Fruit fly (Drosophila melanogaster): ENCODE data around the gene CG4829.

Gene CG4829

DNA sequence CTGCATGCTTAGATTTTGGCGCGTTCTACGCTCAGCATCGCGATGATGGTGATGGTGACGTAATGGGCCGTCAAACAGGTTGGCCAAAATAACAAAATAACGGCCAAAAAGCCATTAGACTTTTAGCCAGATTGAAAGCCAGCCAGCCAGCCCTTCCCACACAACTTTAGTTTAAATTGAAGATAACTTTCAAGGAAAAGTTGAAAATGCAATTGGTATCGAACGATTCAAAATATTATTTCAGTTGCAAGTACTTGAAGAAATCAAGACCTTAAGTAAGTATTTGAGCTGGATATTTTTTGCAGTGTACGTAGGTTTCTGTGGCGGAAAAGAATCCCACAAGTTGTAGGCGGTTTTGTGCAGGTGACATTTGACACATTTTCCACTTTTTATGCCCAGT lies 30.4 kb upstream of the CG4829 start (continued):
- peak; percentile 23 for TF ChIP-seq sd (tag; optimal IDR thresholded peaks at IDR 0.05)
- TF ChIP-seq CG4282 (GFP tag; optimal IDR thresholded peaks at IDR 0.05): no peak
- TF ChIP-seq CG6254 (GFP tag; optimal IDR thresholded peaks at IDR 0.05): no peak
- TF ChIP-seq CG11695 (GFP tag; IDR thresholded peaks at IDR 0.05): 0 out of 3 replicates have a peak, but pooled peaks have one; percentile 10
- TF ChIP-seq sens (GFP tag): peak; percentile 68
- no peak for TF ChIP-seq kni (GFP tag; optimal IDR thresholded peaks at IDR 0.05)
- no peak for TF ChIP-seq CG30431 (GFP tag; optimal IDR thresholded peaks at IDR 0.05)
- TF ChIP-seq h (optimal IDR thresholded peaks at IDR 0.05): no peak
- TF ChIP-seq Dip2 (GFP tag; IDR thresholded peaks at IDR 0.05): no peak
- no peak for TF ChIP-seq Bteb2 (GFP tag; optimal IDR thresholded peaks at IDR 0.05)
- no peak for TF ChIP-seq MBD-R2 (GFP tag; IDR thresholded peaks at IDR 0.05)
- TF ChIP-seq CG15601 (tag; optimal IDR thresholded peaks at IDR 0.05): no peak
- no peak for TF ChIP-seq HmgD (GFP tag; optimal IDR thresholded peaks at IDR 0.05)
- TF ChIP-seq CG32532 (GFP tag; IDR thresholded peaks at IDR 0.05): peak; percentile 44; the same call in 1 of the 2 replicates
- peak; percentile 37 for TF ChIP-seq CG7839 (tag; optimal IDR thresholded peaks at IDR 0.05)
- peak; percentile 50 for TF ChIP-seq CG3847 (GFP tag; IDR thresholded peaks at IDR 0.05)
- TF ChIP-seq Sin3A (optimal IDR thresholded peaks at IDR 0.05): no peak
- TF ChIP-seq Fer2 (tag; optimal IDR thresholded peaks at IDR 0.05): no peak
- TF ChIP-seq MTF-1 (GFP tag; optimal IDR thresholded peaks at IDR 0.05; ENCODE audit: borderline replicate concordance): no peak
- peak; percentile 3 for TF ChIP-seq CG17359 (tag; optimal IDR thresholded peaks at IDR 0.05)
- peak; percentile 43 for TF ChIP-seq CG16863 (GFP tag; optimal IDR thresholded peaks at IDR 0.05)
- TF ChIP-seq trh (GFP tag; optimal IDR thresholded peaks at IDR 0.05): no peak
- peak; percentile 27 for TF ChIP-seq bab2 (GFP tag; optimal IDR thresholded peaks at IDR 0.05)
- peak; percentile 11 to 62 for TF ChIP-seq Pdp1 (GFP tag; optimal IDR thresholded peaks at IDR 0.05)
- peak; percentile 9 for TF ChIP-seq ind (GFP tag; optimal IDR thresholded peaks at IDR 0.05)
- peak; percentile 13 for TF ChIP-seq CG12071 (GFP tag; optimal IDR thresholded peaks at IDR 0.05)
- no peak for TF ChIP-seq Lim3 (GFP tag; IDR thresholded peaks at IDR 0.05)
- peak; percentile 41 for TF ChIP-seq zfh2 (GFP tag; optimal IDR thresholded peaks at IDR 0.05)
- TF ChIP-seq sisA (GFP tag; IDR thresholded peaks at IDR 0.05): peak; percentile 21; the same call in 1 of the 2 replicates
- TF ChIP-seq seq (GFP tag; IDR thresholded peaks at IDR 0.05): peak; percentile 27; the same call in 1 of the 2 replicates
- no peak for TF ChIP-seq kah (GFP tag; optimal IDR thresholded peaks at IDR 0.05)
- peak; percentile 12 for TF ChIP-seq PHDP (tag; optimal IDR thresholded peaks at IDR 0.05)
- TF ChIP-seq hkb (optimal IDR thresholded peaks at IDR 0.05): no peak
- TF ChIP-seq hkb (GFP tag; IDR thresholded peaks at IDR 0.05): peak; percentile 27; the same call in 1 of the 2 replicates
- peak; percentile 46 for TF ChIP-seq CoRest (tag; optimal IDR thresholded peaks at IDR 0.05)
- no peak for TF ChIP-seq ase (GFP tag; IDR thresholded peaks at IDR 0.05)
- no peak for TF ChIP-seq CG7963 (GFP tag; IDR thresholded peaks at IDR 0.05; ENCODE audit: partially characterized antibody)
- no peak for TF ChIP-seq sqz (GFP tag; optimal IDR thresholded peaks at IDR 0.05)
- TF ChIP-seq phol (tag; optimal IDR thresholded peaks at IDR 0.05): peak; percentile 11
- peak; percentile 42 for TF ChIP-seq CG18599 (GFP tag; optimal IDR thresholded peaks at IDR 0.05)
- 0 out of 3 replicates have a peak, but pooled peaks have one; percentile 20 for TF ChIP-seq H15 (GFP tag; IDR thresholded peaks at IDR 0.05)
- TF ChIP-seq CG12769 (tag; optimal IDR thresholded peaks at IDR 0.05): peak; percentile 70
- TF ChIP-seq CG12942 (GFP tag; optimal IDR thresholded peaks at IDR 0.05): no peak
- TF ChIP-seq Atf6 (GFP tag; IDR thresholded peaks at IDR 0.05): peak; percentile 59
- no peak for TF ChIP-seq lola (GFP tag; optimal IDR thresholded peaks at IDR 0.05)
- no peak for TF ChIP-seq Dfd (GFP tag; optimal IDR thresholded peaks at IDR 0.05)
- no peak for TF ChIP-seq Xrp1 (GFP tag; IDR thresholded peaks at IDR 0.05)
- TF ChIP-seq CG15073 (GFP tag; optimal IDR thresholded peaks at IDR 0.05): no peak

All from whole organism, embryonic.